Worm (Caenorhabditis elegans) whole organism, L3 larva: Measurements from ENCODE around the gene Y48B6A.10.

Experiments used
- ceh-9 ChIP-seq: sonication (generic microtip); optimal IDR thresholded peaks from 2 replicates; lab custom pipeline; 2018; ENCODE audit warnings: missing biosample characterization, missing genetic modification characterization
- unc-62 ChIP-seq: fragments of 150-350 bp; sonication (generic microtip); optimal IDR thresholded peaks from 4 replicates; lab custom pipeline; 2014; ENCODE audit warnings: missing biosample characterization, missing genetic modification reagents, missing genetic modification characterization

ce11 chrII:14233879-14234278 lies 19.7 kb downstream of the Y48B6A.10 start, which contains the start of gene men-1:
- no peak for TF ChIP-seq unc-62
- no peak for TF ChIP-seq ceh-9
